Worm (Caenorhabditis elegans) whole organism, late embryonic: ENCODE measurements around the gene nhr-256.
"Not testable (repeated sequence)": the region's sequence is repeated elsewhere in the genome, so short reads cannot be mapped to it uniquely, and the experiment has no call there.

ENCODE experiments used
- ama-1 ChIP-seq: fragments of 150-350 bp; optimal IDR thresholded peaks from 2 replicates; lab custom pipeline; 2014
- ceh-22 ChIP-seq: sonication (generic microtip); optimal IDR thresholded peaks from 2 replicates; lab custom pipeline; 2017; ENCODE audit warnings: missing biosample characterization, missing genetic modification characterization
- ceh-9 ChIP-seq: sonication (generic microtip); optimal IDR thresholded peaks from 2 replicates; lab custom pipeline; 2016; ENCODE audit warnings: mild to moderate bottlenecking, missing genetic modification characterization, inconsistent platforms, missing compliant biosample characterization
- dve-1 ChIP-seq: sonication (generic microtip); optimal IDR thresholded peaks from 2 replicates; lab custom pipeline; 2017; ENCODE audit warnings: antibody characterized with exemption, mild to moderate bottlenecking, missing genetic modification characterization, missing compliant biosample characterization
- ets-4 ChIP-seq: sonication (generic microtip); optimal IDR thresholded peaks from 2 replicates; lab custom pipeline; 2016; ENCODE audit warnings: missing genetic modification characterization, missing compliant biosample characterization
- fax-1 ChIP-seq: sonication (generic microtip); optimal IDR thresholded peaks from 2 replicates; lab custom pipeline; 2016; ENCODE audit warnings: missing genotype, missing genetic modification characterization, missing compliant biosample characterization
- odd-2 ChIP-seq: sonication (generic microtip); optimal IDR thresholded peaks from 2 replicates; lab custom pipeline; 2017; ENCODE audit warnings: antibody characterized with exemption, mild to moderate bottlenecking, missing genetic modification characterization, missing compliant biosample characterization

DNA sequence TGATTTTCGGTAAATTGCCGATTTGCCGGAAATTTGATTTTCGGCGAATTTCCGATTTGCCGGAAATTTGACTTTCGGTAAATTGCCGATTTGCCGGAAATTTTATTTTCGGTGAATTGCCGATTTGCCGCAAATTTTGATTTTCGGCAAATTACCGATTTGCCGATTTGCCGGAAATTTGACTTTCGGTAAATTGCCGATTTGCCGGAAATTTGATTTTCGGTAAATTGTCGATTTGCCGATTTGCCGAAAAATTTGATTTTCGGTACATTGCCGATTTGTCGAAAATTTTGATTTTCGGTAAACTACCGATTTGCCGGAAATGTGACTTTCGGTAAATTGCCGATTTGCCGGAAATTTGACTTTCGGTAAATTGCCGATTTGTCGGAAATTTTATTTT lies 29.8 kb upstream of the nhr-256 start:
- not testable (repeated sequence) for TF ChIP-seq ama-1 (lab: Kevin White, UChicago); ets-4 (tag; lab: Kevin White, UChicago); dve-1; ceh-22; odd-2 (tag; lab: Kevin White, UChicago); fax-1 (tag; lab: Kevin White, UChicago); ceh-9 (tag; lab: Kevin White, UChicago)
